Fruit fly (Drosophila melanogaster) whole organism, embryonic: Measurements from ENCODE around the gene Mul1.

Experiments used
- CG10321 ChIP-seq: fragments of 200-800 bp; sonication (Bioruptor generic); IDR thresholded peaks from 2 replicates; pipeline ENCODE4 v1.3.6; 2022; ENCODE audit warnings: missing biosample characterization, missing genetic modification characterization
- CG10565 ChIP-seq: fragments of 200-800 bp; sonication (Bioruptor generic); optimal IDR thresholded peaks from 3 replicates; lab custom pipeline; 2016; ENCODE audit warnings: missing biosample characterization, mild to moderate bottlenecking, missing genetic modification characterization
- CG11504 ChIP-seq: fragments of 200-800 bp; sonication (Bioruptor generic); optimal IDR thresholded peaks from 3 replicates; lab custom pipeline; 2019; ENCODE audit warnings: missing biosample characterization, mild to moderate bottlenecking, missing genetic modification characterization, moderate library complexity
- CG12659 ChIP-seq: fragments of 200-800 bp; sonication (Bioruptor generic); optimal IDR thresholded peaks from 3 replicates; lab custom pipeline; 2017; ENCODE audit warnings: mild to moderate bottlenecking, missing biosample characterization, missing genetic modification reagents, missing genetic modification characterization
- CG14667 ChIP-seq: fragments of 200-800 bp; sonication (Bioruptor generic); IDR thresholded peaks from 2 replicates; pipeline ENCODE4 v1.3.6; 2022; ENCODE audit warnings: missing biosample characterization, missing genetic modification characterization
- CG15073 ChIP-seq: fragments of 200-800 bp; sonication (Bioruptor generic); optimal IDR thresholded peaks from 2 replicates; lab custom pipeline; 2016; ENCODE audit warnings: missing biosample characterization, missing genetic modification characterization
- CG1602 ChIP-seq: fragments of 200-800 bp; sonication (Bioruptor generic); optimal IDR thresholded peaks from 3 replicates; lab custom pipeline; 2016; ENCODE audit warnings: missing biosample characterization, missing genetic modification characterization
- CG17802 ChIP-seq: fragments of 200-800 bp; sonication (Bioruptor generic); optimal IDR thresholded peaks from 2 replicates; lab custom pipeline; 2018; ENCODE audit warnings: missing biosample characterization, mild to moderate bottlenecking, missing genetic modification characterization, moderate library complexity
- CG17912 ChIP-seq: fragments of 200-800 bp; sonication (Bioruptor generic); optimal IDR thresholded peaks from 2 replicates; lab custom pipeline; 2018; ENCODE audit warnings: missing biosample characterization, mild to moderate bottlenecking, missing genetic modification characterization
- CG2202 ChIP-seq: fragments of 200-800 bp; sonication (Bioruptor generic); optimal IDR thresholded peaks from 2 replicates; lab custom pipeline; 2018; ENCODE audit warnings: missing biosample characterization, mild to moderate bottlenecking, missing genetic modification characterization
- CG6175 ChIP-seq: fragments of 200-800 bp; sonication (Bioruptor generic); IDR thresholded peaks from 3 replicates; pipeline ENCODE4 v1.3.6; 2022; ENCODE audit warnings: missing biosample characterization, missing genetic modification characterization
- CG6765 ChIP-seq: fragments of 200-800 bp; sonication (Bioruptor generic); optimal IDR thresholded peaks from 3 replicates; lab custom pipeline; 2017; ENCODE audit warnings: missing biosample characterization, mild to moderate bottlenecking, missing genetic modification characterization
- CG7839 ChIP-seq: fragments of 200-800 bp; sonication (Bioruptor generic); optimal IDR thresholded peaks from 3 replicates; lab custom pipeline; 2018; ENCODE audit warnings: missing biosample characterization, mild to moderate bottlenecking, missing genetic modification characterization, moderate library complexity
- CG8281 ChIP-seq: fragments of 200-800 bp; sonication (Bioruptor generic); optimal IDR thresholded peaks from 2 replicates; lab custom pipeline; 2018; ENCODE audit warnings: missing biosample characterization, mild to moderate bottlenecking, missing genetic modification characterization, moderate library complexity
- CrebB ChIP-seq: fragments of 200-800 bp; sonication (Bioruptor generic); optimal IDR thresholded peaks from 3 replicates; lab custom pipeline; 2018; ENCODE audit warnings: missing biosample characterization, mild to moderate bottlenecking, missing genetic modification characterization
- Dbx ChIP-seq: fragments of 200-800 bp; sonication (Bioruptor generic); IDR thresholded peaks from 3 replicates; pipeline ENCODE4 v1.3.6; 2022; ENCODE audit warnings: missing biosample characterization, missing genetic modification characterization
- Elba2 ChIP-seq: fragments of 200-800 bp; sonication (Bioruptor generic); optimal IDR thresholded peaks from 3 replicates; lab custom pipeline; 2016; ENCODE audit warnings: missing biosample characterization, missing genetic modification characterization
- Fer1 ChIP-seq: fragments of 200-800 bp; sonication (Bioruptor generic); optimal IDR thresholded peaks from 2 replicates; lab custom pipeline; 2017; ENCODE audit warnings: missing biosample characterization, mild to moderate bottlenecking, missing genetic modification characterization
- Fer3 ChIP-seq: fragments of 200-800 bp; sonication (Bioruptor generic); optimal IDR thresholded peaks from 2 replicates; lab custom pipeline; 2018; ENCODE audit warnings: missing biosample characterization, mild to moderate bottlenecking, missing genetic modification characterization, moderate library complexity
- HLHmδ ChIP-seq: fragments of 200-800 bp; sonication (Bioruptor generic); optimal IDR thresholded peaks from 2 replicates; lab custom pipeline; 2018; ENCODE audit warnings: missing biosample characterization, mild to moderate bottlenecking, missing genetic modification characterization, moderate library complexity
- Kr ChIP-seq: fragments of 200-800 bp; sonication (Bioruptor generic); optimal IDR thresholded peaks from 2 replicates; lab custom pipeline; 2017; ENCODE audit warnings: missing biosample characterization, mild to moderate bottlenecking, missing genetic modification characterization
- Med ChIP-seq: fragments of 200-800 bp; sonication (Bioruptor generic); peaks from one replicate; lab custom pipeline; 2016; ENCODE audit warnings: missing biosample characterization, missing genetic modification characterization, mild to moderate bottlenecking, inconsistent platforms, moderate library complexity
- Mrtf ChIP-seq: fragments of 200-800 bp; sonication (Bioruptor generic); IDR thresholded peaks from 3 replicates; pipeline ENCODE4 v1.3.6; 2022; ENCODE audit warnings: missing biosample characterization, missing genetic modification characterization
- NFAT ChIP-seq: fragments of 200-800 bp; sonication (Bioruptor generic); IDR thresholded peaks from 2 replicates; pipeline ENCODE4 v1.3.6; 2022; ENCODE audit warnings: missing biosample characterization, missing genetic modification characterization
- Nf-YC ChIP-seq: fragments of 200-800 bp; optimal IDR thresholded peaks from 3 replicates; lab custom pipeline; 2019; ENCODE audit warnings: missing biosample characterization, mild to moderate bottlenecking, missing genetic modification characterization, moderate library complexity
- Opbp ChIP-seq: fragments of 200-800 bp; sonication (Bioruptor generic); IDR thresholded peaks from 3 replicates; pipeline ENCODE4 v1.3.6; 2022; ENCODE audit warnings: missing biosample characterization, missing genetic modification characterization; ENCODE audit not compliant: partially characterized antibody
- Poxn ChIP-seq: fragments of 200-800 bp; sonication (Bioruptor generic); IDR thresholded peaks from 2 replicates; pipeline ENCODE4 v1.3.6; 2022; ENCODE audit warnings: missing biosample characterization, missing genetic modification characterization
- Rx ChIP-seq: fragments of 200-800 bp; sonication (Bioruptor generic); IDR thresholded peaks from 2 replicates; pipeline ENCODE4 v1.3.6; 2022; ENCODE audit warnings: missing biosample characterization, missing genetic modification characterization
- YL-1 ChIP-seq: fragments of 200-800 bp; sonication (Bioruptor generic); optimal IDR thresholded peaks from 3 replicates; lab custom pipeline; 2017; ENCODE audit warnings: missing biosample characterization, mild to moderate bottlenecking, missing genetic modification characterization
- abd-A ChIP-seq: fragments of 200-800 bp; sonication (Bioruptor generic); optimal IDR thresholded peaks from 3 replicates; lab custom pipeline; 2019; ENCODE audit warnings: missing biosample characterization, mild to moderate bottlenecking, missing genetic modification characterization, moderate library complexity
- ase ChIP-seq: fragments of 200-800 bp; sonication (Bioruptor generic); IDR thresholded peaks from 3 replicates; pipeline ENCODE4 v1.3.6; 2022; ENCODE audit warnings: missing biosample characterization, missing genetic modification characterization
- ato ChIP-seq: fragments of 200-800 bp; sonication (Bioruptor generic); IDR thresholded peaks from 2 replicates; pipeline ENCODE4 v1.3.6; 2022; ENCODE audit warnings: missing biosample characterization, missing genetic modification characterization; ENCODE audit not compliant: partially characterized antibody
- az2 ChIP-seq: fragments of 200-800 bp; sonication (Bioruptor generic); optimal IDR thresholded peaks from 3 replicates; lab custom pipeline; 2016; ENCODE audit warnings: missing biosample characterization, missing genetic modification characterization
- chif ChIP-seq, 2 experiments: fragments of 200-800 bp; sonication (Bioruptor generic); optimal IDR thresholded peaks; 3 replicates each; lab custom pipeline; 2016; ENCODE audit warnings: missing biosample characterization in 2 of 2, missing genetic modification characterization in 2 of 2
- corto ChIP-seq: fragments of 200-800 bp; sonication (Bioruptor generic); optimal IDR thresholded peaks from 2 replicates; lab custom pipeline; 2016; ENCODE audit warnings: missing biosample characterization, mild to moderate bottlenecking, missing genetic modification characterization, moderate library complexity
- dimm ChIP-seq: fragments of 200-800 bp; sonication (Bioruptor generic); IDR thresholded peaks from 2 replicates; pipeline ENCODE4 v1.3.6; 2022; ENCODE audit warnings: missing biosample characterization, missing genetic modification characterization
- eve ChIP-seq, 2 experiments: fragments of >200 bp; optimal IDR thresholded peaks; 2 replicates each; lab custom pipeline; 2017; ENCODE audit warnings: missing biosample characterization in 2 of 2, missing genetic modification characterization in 2 of 2
- exex ChIP-seq: fragments of 200-800 bp; sonication (Bioruptor generic); optimal IDR thresholded peaks from 4 replicates; lab custom pipeline; 2018; ENCODE audit warnings: missing biosample characterization, mild to moderate bottlenecking, missing genetic modification characterization, moderate library complexity
- kni ChIP-seq: fragments of 200-800 bp; sonication (Bioruptor generic); optimal IDR thresholded peaks from 3 replicates; lab custom pipeline; 2017; ENCODE audit warnings: mild to moderate bottlenecking, missing biosample characterization, missing genetic modification reagents, missing genetic modification characterization
- lov ChIP-seq, 2 experiments: fragments of 200-800 bp in 1 of 2; fragments of >200 bp in 1 of 2; sonication (Bioruptor generic) in 1 of 2; IDR thresholded peaks in 1 of 2; optimal IDR thresholded peaks in 1 of 2; 2 replicates in 1 of 2; 3 replicates in 1 of 2; pipeline versions ENCODE4 v1.3.6 to Lab custom; 2017 to 2022; ENCODE audit warnings: missing biosample characterization in 1 of 2, missing genetic modification characterization in 1 of 2
- luna ChIP-seq: fragments of 200-800 bp; sonication (Bioruptor generic); optimal IDR thresholded peaks from 2 replicates; lab custom pipeline; 2016; ENCODE audit warnings: missing biosample characterization, missing genetic modification characterization
- nerfin-1 ChIP-seq: fragments of 200-800 bp; sonication (Bioruptor generic); optimal IDR thresholded peaks from 3 replicates; lab custom pipeline; 2019; ENCODE audit warnings: missing biosample characterization, mild to moderate bottlenecking, missing genetic modification characterization, moderate library complexity
- pum ChIP-seq: fragments of 200-800 bp; sonication (Bioruptor generic); optimal IDR thresholded peaks from 2 replicates; lab custom pipeline; 2016; ENCODE audit warnings: missing biosample characterization, missing genetic modification characterization
- sc ChIP-seq, 3 experiments: fragments of >200 bp in 2 of 3; fragments of 200-800 bp in 1 of 3; sonication (Bioruptor generic) in 1 of 3; optimal IDR thresholded peaks; 2 replicates in 2 of 3; 3 replicates in 1 of 3; lab custom pipeline; 2017; ENCODE audit warnings: mild to moderate bottlenecking in 1 of 3, missing biosample characterization in 1 of 3, missing genetic modification characterization in 1 of 3, missing genetic modification reagents in 1 of 3
- scrt ChIP-seq: fragments of 200-800 bp; sonication (Bioruptor generic); optimal IDR thresholded peaks from 2 replicates; lab custom pipeline; 2018; ENCODE audit warnings: missing biosample characterization, mild to moderate bottlenecking, missing genetic modification characterization, moderate library complexity
- shn ChIP-seq: fragments of 200-800 bp; sonication (Bioruptor generic); optimal IDR thresholded peaks from 3 replicates; lab custom pipeline; 2016; ENCODE audit warnings: missing biosample characterization, missing genetic modification characterization
- tio ChIP-seq: fragments of 200-800 bp; sonication (Bioruptor generic); optimal IDR thresholded peaks from 2 replicates; lab custom pipeline; 2017; ENCODE audit warnings: missing biosample characterization, missing genetic modification characterization, inconsistent platforms
- usp ChIP-seq: fragments of >200 bp; optimal IDR thresholded peaks from 2 replicates; lab custom pipeline; 2017; ENCODE audit warnings: missing biosample characterization, missing genetic modification characterization

The Mul1 gene

DNA sequence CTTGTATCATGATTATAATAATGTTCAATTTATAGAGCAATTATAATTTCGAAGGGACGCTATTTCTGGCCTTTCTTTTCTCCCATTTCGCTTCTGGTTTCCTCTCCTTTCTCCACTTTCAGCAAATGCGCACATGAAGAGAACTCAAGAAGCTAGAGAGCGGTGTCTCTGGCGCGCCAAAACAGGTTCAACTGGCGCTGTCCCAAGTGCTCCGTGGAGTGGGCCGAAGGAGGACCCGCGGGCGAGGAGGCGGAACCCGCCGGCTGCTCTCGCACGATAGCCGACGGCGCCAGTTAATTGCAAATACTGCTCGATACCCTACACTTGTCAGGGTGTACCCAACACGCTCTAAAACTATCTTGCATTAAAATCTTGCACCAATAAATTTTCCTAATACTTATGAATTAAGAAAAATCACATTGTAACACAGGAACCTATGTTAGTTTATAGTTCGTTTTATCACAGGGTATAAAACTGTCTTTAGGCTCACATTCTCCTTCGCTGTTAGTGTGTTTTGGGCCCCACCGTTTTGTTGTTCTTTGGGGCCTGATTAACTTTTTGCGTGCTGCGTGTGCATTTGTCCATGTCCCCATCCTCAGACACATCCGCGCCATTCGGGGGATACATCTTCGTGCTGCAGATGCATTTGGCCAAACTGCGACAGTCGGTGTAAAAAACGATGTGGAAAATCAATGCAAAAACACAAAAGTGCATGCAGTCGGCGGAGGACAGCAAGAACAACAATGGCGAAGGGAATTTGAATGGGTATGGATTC lies 49.2 kb downstream of the Mul1 start (continued):
- TF ChIP-seq az2 (GFP tag; lab: Kevin White, UChicago) (peak; percentile 85), CG17912 (GFP tag; lab: Kevin White, UChicago) (peak; percentile 30), CG12659 (peak; percentile 87), CG11504 (tag; lab: Kevin White, UChicago) (peak; percentile 86), Elba2 (GFP tag; lab: Kevin White, UChicago) (no peak), scrt (GFP tag; lab: Kevin White, UChicago) (peak; percentile 77), chif (GFP tag; optimal IDR thresholded peaks at IDR 0.05; lab: Kevin White, UChicago) (peak; percentile 90 to 91), nerfin-1 (tag; lab: Kevin White, UChicago) (peak; percentile 55), lov (optimal IDR thresholded peaks at IDR 0.05; lab: Kevin White, UChicago) (no peak), lov (GFP tag; IDR thresholded peaks at IDR 0.05; lab: Robert Waterston, UW) (peak; percentile 82; the same call in 2 of the 3 replicates), CG6175 (GFP tag; lab: Robert Waterston, UW) (peak; percentile 81), Med (GFP tag; lab: Kevin White, UChicago) (peak; percentile 99), CG8281 (peak; percentile 62), CG6765 (GFP tag; lab: Kevin White, UChicago) (peak; percentile 52), CG17802 (tag; lab: Kevin White, UChicago) (peak; percentile 70), Opbp (GFP tag; lab: Robert Waterston, UW) (no peak), Kr (no peak), usp (no peak), CG10565 (GFP tag; lab: Kevin White, UChicago) (peak; percentile 46), abd-A (tag; lab: Kevin White, UChicago) (no peak), CG15073 (GFP tag; lab: Kevin White, UChicago) (peak; percentile 37), CrebB (peak; percentile 79), Dbx (GFP tag; lab: Robert Waterston, UW) (peak; percentile 94), luna (GFP tag; lab: Kevin White, UChicago) (no peak), Nf-YC (tag; lab: Kevin White, UChicago) (no peak), dimm (peak; percentile 86), Poxn (GFP tag; lab: Robert Waterston, UW) (peak; percentile 84), ase (GFP tag; lab: Robert Waterston, UW) (peak; percentile 89), corto (GFP tag; lab: Kevin White, UChicago) (peak; percentile 93), eve (GFP tag; optimal IDR thresholded peaks at IDR 0.05; lab: Kevin White, UChicago) (peak in 1 of 2 experiments; percentile 36), shn (GFP tag; lab: Kevin White, UChicago) (peak; percentile 90), CG10321 (GFP tag; lab: Robert Waterston, UW) (peak; percentile 77), ato (GFP tag; lab: Robert Waterston, UW) (no peak), NFAT (GFP tag; lab: Robert Waterston, UW) (peak; percentile 87), Rx (GFP tag; lab: Robert Waterston, UW) (peak; percentile 86), Fer3 (tag; lab: Kevin White, UChicago) (peak; percentile 91), tio (GFP tag; lab: Kevin White, UChicago) (peak; percentile 73), sc (optimal IDR thresholded peaks at IDR 0.05; lab: Kevin White, UChicago) (no peak), sc (GFP tag; optimal IDR thresholded peaks at IDR 0.05; lab: Kevin White, UChicago) (peak; percentile 69), Mrtf (GFP tag; lab: Robert Waterston, UW) (peak; percentile 90), CG14667 (GFP tag; lab: Robert Waterston, UW) (peak; percentile 89), kni (GFP tag; lab: Kevin White, UChicago) (no peak), Fer1 (GFP tag; lab: Kevin White, UChicago) (peak; percentile 83), CG1602 (GFP tag; lab: Kevin White, UChicago) (peak; percentile 72), YL-1 (GFP tag; lab: Kevin White, UChicago) (no peak), CG7839 (tag; lab: Kevin White, UChicago) (peak; percentile 87), CG2202 (no peak), pum (GFP tag; lab: Kevin White, UChicago) (peak; percentile 78), exex (tag; lab: Kevin White, UChicago) (peak; percentile 56), HLHmδ (GFP tag; lab: Kevin White, UChicago) (no peak)
